Worm (Caenorhabditis elegans) whole organism, L2 larva: ENCODE results near the gene srh-125.

Experiments used
- C34F6.9 ChIP-seq: fragments of 150-350 bp; optimal IDR thresholded peaks from 2 replicates; lab custom pipeline; 2014; ENCODE audit warnings: missing biosample characterization, missing genetic modification characterization
- R02D3.7 ChIP-seq: fragments of 150-350 bp; optimal IDR thresholded peaks from 2 replicates; lab custom pipeline; 2014; ENCODE audit warnings: missing biosample characterization, missing genetic modification characterization
- Y55F3AM.14 ChIP-seq: fragments of 200-800 bp; sonication (Bioruptor generic); optimal IDR thresholded peaks from 2 replicates; lab custom pipeline; 2018; ENCODE audit warnings: mild to moderate bottlenecking, missing genetic modification characterization, missing compliant biosample characterization
- ZK546.5 ChIP-seq: sonication (generic microtip); optimal IDR thresholded peaks from 2 replicates; lab custom pipeline; 2017; ENCODE audit warnings: missing biosample characterization, missing genetic modification characterization
- aly-2 ChIP-seq: fragments of 150-350 bp; optimal IDR thresholded peaks from 2 replicates; lab custom pipeline; 2014; ENCODE audit warnings: missing biosample characterization, missing genetic modification characterization
- ama-1 ChIP-seq: fragments of 150-350 bp; optimal IDR thresholded peaks from 2 replicates; lab custom pipeline; 2018; ENCODE audit warnings: inconsistent platforms
- blmp-1 ChIP-seq: sonication (generic microtip); optimal IDR thresholded peaks from 2 replicates; lab custom pipeline; 2017; ENCODE audit warnings: missing genetic modification characterization, mild to moderate bottlenecking, missing compliant biosample characterization, antibody characterized with exemption, moderate library complexity; ENCODE audit not compliant: insufficient read depth
- ceh-16 ChIP-seq: fragments of 150-350 bp; optimal IDR thresholded peaks from 2 replicates; lab custom pipeline; 2014; ENCODE audit warnings: missing biosample characterization, missing genetic modification characterization
- dmd-4 ChIP-seq: sonication (generic microtip); optimal IDR thresholded peaks from 2 replicates; lab custom pipeline; 2017; ENCODE audit warnings: missing biosample characterization, missing genetic modification characterization
- elt-1 ChIP-seq: fragments of 150-350 bp; optimal IDR thresholded peaks from 2 replicates; lab custom pipeline; 2014; ENCODE audit warnings: missing biosample characterization, missing genetic modification characterization
- elt-3 ChIP-seq: sonication (generic microtip); optimal IDR thresholded peaks from 2 replicates; lab custom pipeline; 2017; ENCODE audit warnings: missing biosample characterization, missing genetic modification characterization
- fos-1 ChIP-seq: fragments of 150-350 bp; optimal IDR thresholded peaks from 2 replicates; lab custom pipeline; 2014; ENCODE audit warnings: missing biosample characterization, missing genetic modification characterization
- gmeb-1 ChIP-seq: fragments of 150-350 bp; optimal IDR thresholded peaks from 2 replicates; lab custom pipeline; 2014; ENCODE audit warnings: missing biosample characterization, missing genetic modification characterization
- lin-11 ChIP-seq: fragments of 150-350 bp; sonication (generic microtip); optimal IDR thresholded peaks from 2 replicates; lab custom pipeline; 2014; ENCODE audit warnings: missing biosample characterization, missing genetic modification characterization, inconsistent platforms, mixed read lengths
- lin-13 ChIP-seq: fragments of 150-350 bp; optimal IDR thresholded peaks from 2 replicates; lab custom pipeline; 2014; ENCODE audit warnings: missing biosample characterization, missing genetic modification reagents, missing genetic modification characterization
- lin-39 ChIP-seq: fragments of 150-350 bp; optimal IDR thresholded peaks from 2 replicates; lab custom pipeline; 2014; ENCODE audit warnings: missing biosample characterization, missing genetic modification reagents, missing genetic modification characterization
- mdl-1 ChIP-seq, 2 experiments: fragments of 150-350 bp in 1 of 2; sonication (generic microtip) in 1 of 2; optimal IDR thresholded peaks; 2 replicates each; lab custom pipeline; 2017; ENCODE audit warnings: missing biosample characterization in 2 of 2, missing genetic modification characterization in 2 of 2
- nhr-10 ChIP-seq: sonication (generic microtip); optimal IDR thresholded peaks from 2 replicates; lab custom pipeline; 2017; ENCODE audit warnings: missing biosample characterization, missing genetic modification characterization
- nhr-11 ChIP-seq: fragments of 150-350 bp; optimal IDR thresholded peaks from 2 replicates; lab custom pipeline; 2014; ENCODE audit warnings: missing biosample characterization, missing genetic modification characterization
- nhr-12 ChIP-seq: fragments of 150-350 bp; optimal IDR thresholded peaks from 2 replicates; lab custom pipeline; 2014; ENCODE audit warnings: missing biosample characterization, missing genetic modification characterization
- nhr-129 ChIP-seq: fragments of 150-350 bp; optimal IDR thresholded peaks from 2 replicates; lab custom pipeline; 2014; ENCODE audit warnings: missing biosample characterization, missing genetic modification characterization
- nhr-23 ChIP-seq: fragments of 150-350 bp; optimal IDR thresholded peaks from 2 replicates; lab custom pipeline; 2014; ENCODE audit warnings: missing biosample characterization, missing genetic modification reagents, missing genetic modification characterization
- nhr-237 ChIP-seq: fragments of 150-350 bp; optimal IDR thresholded peaks from 2 replicates; lab custom pipeline; 2014; ENCODE audit warnings: missing biosample characterization, missing genetic modification characterization
- nhr-25 ChIP-seq: fragments of 150-350 bp; sonication (generic microtip); optimal IDR thresholded peaks from 3 replicates; lab custom pipeline; 2014; ENCODE audit warnings: missing biosample characterization, missing genetic modification characterization
- peb-1 ChIP-seq: fragments of 150-350 bp; optimal IDR thresholded peaks from 2 replicates; lab custom pipeline; 2014; ENCODE audit warnings: missing biosample characterization, missing genetic modification characterization
- sem-4 ChIP-seq: fragments of 150-350 bp; optimal IDR thresholded peaks from 2 replicates; lab custom pipeline; 2014; ENCODE audit warnings: missing biosample characterization, missing genetic modification reagents, missing genetic modification characterization
- skn-1 ChIP-seq: sonication (generic microtip); optimal IDR thresholded peaks from 2 replicates; lab custom pipeline; 2017; ENCODE audit warnings: missing biosample characterization, missing genetic modification characterization
- sma-3 ChIP-seq: sonication (generic microtip); optimal IDR thresholded peaks from 2 replicates; lab custom pipeline; 2016; ENCODE audit warnings: missing genetic modification reagents, missing genetic modification characterization, missing compliant biosample characterization
- sma-9 ChIP-seq, 2 experiments: fragments of 150-350 bp in 1 of 2; sonication (generic microtip) in 1 of 2; optimal IDR thresholded peaks; 2 replicates each; lab custom pipeline; 2014 to 2016; ENCODE audit warnings: missing genetic modification characterization in 2 of 2, mild to moderate bottlenecking in 1 of 2, missing biosample characterization in 1 of 2, missing compliant biosample characterization in 1 of 2, missing genetic modification reagents in 1 of 2, moderate library complexity in 1 of 2
- snpc-4 ChIP-seq: fragments of 150-350 bp; optimal IDR thresholded peaks from 2 replicates; lab custom pipeline; 2014; ENCODE audit warnings: missing biosample characterization, missing genetic modification characterization
- unc-39 ChIP-seq: fragments of 150-350 bp; optimal IDR thresholded peaks from 2 replicates; lab custom pipeline; 2014; ENCODE audit warnings: missing biosample characterization, missing genetic modification characterization
- unc-55 ChIP-seq: fragments of 150-350 bp; sonication (generic microtip); optimal IDR thresholded peaks from 3 replicates; lab custom pipeline; 2014; ENCODE audit warnings: missing biosample characterization, missing genetic modification reagents, missing genetic modification characterization
- unc-62 ChIP-seq: fragments of 150-350 bp; optimal IDR thresholded peaks from 2 replicates; lab custom pipeline; 2014; ENCODE audit warnings: missing biosample characterization, missing genetic modification reagents, missing genetic modification characterization
- zag-1 ChIP-seq: fragments of 150-350 bp; optimal IDR thresholded peaks from 2 replicates; lab custom pipeline; 2014; ENCODE audit warnings: missing biosample characterization, missing genetic modification characterization
- ztf-1 ChIP-seq: fragments of 200-800 bp; sonication (Bioruptor generic); conservative IDR thresholded peaks from 2 replicates; pipeline ENCODE4 v1.3.6; 2022; ENCODE audit warnings: missing genetic modification characterization, missing compliant biosample characterization
- ztf-11 ChIP-seq: sonication (generic microtip); optimal IDR thresholded peaks from 2 replicates; lab custom pipeline; 2017; ENCODE audit warnings: missing biosample characterization, missing genetic modification characterization

Gene srh-125

DNA sequence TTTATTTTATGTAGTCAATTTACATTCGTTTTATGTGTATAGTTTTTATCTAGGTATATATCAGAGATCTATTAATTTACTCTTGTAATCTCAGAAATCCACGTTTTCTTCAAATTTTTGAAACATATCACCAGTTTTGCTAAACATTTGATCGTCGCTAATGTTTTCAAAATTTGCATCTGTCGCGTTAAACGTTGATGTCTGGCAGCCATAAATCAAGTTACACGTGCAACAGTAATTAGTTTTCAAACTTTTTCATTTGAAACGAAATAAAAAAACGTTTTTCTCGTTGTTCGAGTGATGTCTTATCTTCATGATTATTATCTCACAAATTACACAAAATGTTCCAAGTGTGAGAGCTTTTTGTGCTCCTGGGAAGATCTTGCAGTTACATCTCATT lies 20.8 kb upstream of the srh-125 start, which contains the start of gene srh-79:
Gene srh-79 (plus strand): TSS at position 301 of the 400 bp plus-strand sequence.
- no peak for TF ChIP-seq ZK546.5 (tag; lab: Kevin White, UChicago)
- no peak for TF ChIP-seq nhr-237 (tag; lab: Kevin White, UChicago)
- no peak for TF ChIP-seq R02D3.7
- TF ChIP-seq mdl-1 (tag; optimal IDR thresholded peaks at IDR 0.05; lab: Kevin White, UChicago), result no peak
- TF ChIP-seq peb-1 (tag; lab: Kevin White, UChicago), result no peak
- TF ChIP-seq lin-11 (tag; lab: Kevin White, UChicago), result no peak

DNA sequence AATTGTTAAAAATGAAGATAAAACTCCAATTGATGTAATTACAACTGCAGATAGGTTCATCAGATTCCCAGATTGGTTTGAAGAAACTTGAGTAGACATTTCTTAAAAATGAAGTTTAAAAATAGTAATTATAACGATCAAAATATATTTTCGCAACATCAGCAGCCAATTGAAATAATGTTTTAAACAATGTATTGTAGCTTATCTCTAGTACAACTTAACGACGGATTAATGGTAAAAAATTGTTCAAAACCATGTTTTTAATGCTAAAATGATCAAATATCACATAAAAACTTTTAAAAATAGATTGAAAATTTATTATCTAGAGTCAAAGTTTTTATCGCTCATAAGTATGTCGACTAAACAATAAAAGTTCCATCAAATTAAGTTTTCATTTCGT lies 18.5 kb upstream of the srh-125 start, which contains the start of gene srbc-11:
Gene srbc-11 (minus strand): TSS at position 101 of the 400 bp plus-strand sequence.
- TF ChIP-seq mdl-1 (tag; optimal IDR thresholded peaks at IDR 0.05; lab: Kevin White, UChicago), result no peak
- no peak for TF ChIP-seq elt-3 (tag; lab: Kevin White, UChicago)
- no peak for TF ChIP-seq skn-1
- TF ChIP-seq gmeb-1 (tag; lab: Kevin White, UChicago), result no peak
- no peak for TF ChIP-seq unc-62 (GFP tag; lab: Kevin White, UChicago)
- no peak for TF ChIP-seq lin-11 (tag; lab: Kevin White, UChicago)
- TF ChIP-seq dmd-4, result no peak
- no peak for TF ChIP-seq C34F6.9 (tag; lab: Kevin White, UChicago)
- TF ChIP-seq aly-2 (tag; lab: Kevin White, UChicago), result no peak

DNA sequence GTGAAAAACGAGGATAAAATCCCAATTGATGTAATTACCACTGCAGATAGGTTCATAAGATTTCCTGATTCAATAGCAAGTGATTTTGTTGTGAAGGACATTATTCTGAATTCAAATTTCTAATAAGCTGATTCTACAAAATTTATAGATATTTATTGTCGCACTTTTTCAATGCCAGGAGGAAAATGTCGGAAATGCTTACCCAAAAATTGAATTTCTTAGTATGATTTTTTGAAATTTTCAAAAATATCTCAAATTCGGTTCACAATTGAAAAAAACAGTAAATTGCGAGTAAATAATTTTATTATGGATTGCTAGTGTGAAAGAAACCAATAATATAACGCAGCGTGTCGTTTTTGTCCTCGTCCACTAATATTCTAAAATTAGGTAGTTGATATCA lies 16.3 kb upstream of the srh-125 start, which contains the start of gene srbc-10:
Gene srbc-10 (minus strand): TSS at position 101 of the 400 bp plus-strand sequence.
- TF ChIP-seq nhr-23 (tag; lab: Kevin White, UChicago) (no peak), sma-9 (GFP tag; optimal IDR thresholded peaks at IDR 0.05; lab: Kevin White, UChicago) (no peak), sma-9 (tag; optimal IDR thresholded peaks at IDR 0.05; lab: Kevin White, UChicago) (no peak), elt-3 (tag; lab: Kevin White, UChicago) (no peak), unc-39 (no peak), sma-3 (GFP tag; lab: Kevin White, UChicago) (no peak), ztf-11 (tag; lab: Kevin White, UChicago) (no peak), nhr-129 (no peak), ceh-16 (tag; lab: Kevin White, UChicago) (no peak), nhr-25 (tag; lab: Kevin White, UChicago) (no peak), R02D3.7 (no peak), nhr-12 (tag; lab: Kevin White, UChicago) (no peak), nhr-11 (tag; lab: Kevin White, UChicago) (no peak), sem-4 (tag; lab: Kevin White, UChicago) (no peak), aly-2 (tag; lab: Kevin White, UChicago) (no peak), gmeb-1 (tag; lab: Kevin White, UChicago) (no peak), dmd-4 (no peak), lin-39 (tag; lab: Kevin White, UChicago) (no peak), ZK546.5 (tag; lab: Kevin White, UChicago) (no peak), skn-1 (no peak), ztf-1 (GFP tag; lab: Robert Waterston, UW) (no peak)

DNA sequence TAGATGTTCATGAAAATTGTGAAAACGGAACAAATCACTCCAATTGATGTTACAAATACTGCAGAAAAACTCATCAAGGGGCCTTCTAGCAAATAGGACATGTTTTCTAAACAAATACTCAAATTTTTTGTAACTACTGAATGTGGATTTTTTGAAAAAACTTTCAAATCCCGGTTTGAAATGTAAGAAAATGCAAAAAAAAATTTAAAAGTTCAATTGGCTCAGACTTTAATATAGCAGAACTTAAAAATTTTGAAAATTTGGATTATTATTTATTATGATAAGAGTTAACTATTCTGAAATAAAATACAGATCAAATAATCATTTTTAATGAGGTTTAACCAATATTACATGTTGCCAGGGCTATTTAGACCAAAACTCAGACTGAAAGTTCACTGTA lies 13.7 kb upstream of the srh-125 start, which contains the start of gene srbc-9:
Gene srbc-9 (minus strand): TSS at position 101 of the 400 bp plus-strand sequence.
- TF ChIP-seq lin-39 (tag; lab: Kevin White, UChicago) (no peak), dmd-4 (no peak), ama-1 (no peak)

DNA sequence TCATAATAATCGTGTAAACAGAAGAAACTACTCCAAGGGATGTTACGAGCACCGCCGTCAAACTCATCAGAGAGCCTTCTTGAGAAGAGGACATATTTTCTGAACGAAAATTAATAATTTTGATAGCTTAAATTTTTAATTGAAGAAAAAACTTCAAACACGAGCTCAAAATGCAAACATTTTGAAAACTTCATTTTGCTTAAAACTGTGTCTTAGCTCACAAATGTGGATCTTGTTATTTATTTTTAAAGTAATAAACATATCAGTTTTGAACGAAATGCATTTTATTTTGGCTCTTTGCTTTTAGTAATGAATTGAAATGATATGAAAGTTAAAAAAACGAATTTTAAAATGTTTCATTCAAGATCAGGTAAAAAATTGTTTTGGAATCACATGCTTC lies 10.9 kb upstream of the srh-125 start, which contains the start of gene srbc-7:
Gene srbc-7 (minus strand): TSS at position 101 of the 400 bp plus-strand sequence.
- TF ChIP-seq sma-3 (GFP tag; lab: Kevin White, UChicago) (no peak), ztf-11 (tag; lab: Kevin White, UChicago) (no peak), nhr-23 (tag; lab: Kevin White, UChicago) (no peak), elt-1 (tag; lab: Kevin White, UChicago) (no peak), nhr-12 (tag; lab: Kevin White, UChicago) (no peak), R02D3.7 (no peak), lin-13 (GFP tag; lab: Kevin White, UChicago) (no peak), ceh-16 (tag; lab: Kevin White, UChicago) (no peak), blmp-1 (tag; lab: Kevin White, UChicago) (no peak), ama-1 (no peak), snpc-4 (tag; lab: Kevin White, UChicago) (no peak), Y55F3AM.14 (GFP tag; lab: Kevin White, UChicago) (no peak), gmeb-1 (tag; lab: Kevin White, UChicago) (no peak), fos-1 (tag; lab: Kevin White, UChicago) (no peak), ztf-1 (GFP tag; lab: Robert Waterston, UW) (no peak), zag-1 (tag; lab: Kevin White, UChicago) (no peak), unc-55 (GFP tag; lab: Kevin White, UChicago) (no peak), nhr-11 (tag; lab: Kevin White, UChicago) (no peak), nhr-10 (no peak)
